Worm (Caenorhabditis elegans): ENCODE data around the gene dnc-4.

- no peak for TF ChIP-seq mab-5 (tag; optimal IDR thresholded peaks at IDR 0.05)
- TF ChIP-seq elt-1 (tag; optimal IDR thresholded peaks at IDR 0.05; ENCODE audit: borderline replicate concordance, insufficient read depth), result no peak
- no peak for TF ChIP-seq pha-4 (tag; optimal IDR thresholded peaks at IDR 0.05)
- no peak for TF ChIP-seq drap-1 (GFP tag; optimal IDR thresholded peaks at IDR 0.05)
- TF ChIP-seq bed-3 (GFP tag; optimal IDR thresholded peaks at IDR 0.05), result no peak
- TF ChIP-seq lin-13 (tag; optimal IDR thresholded peaks at IDR 0.05), result no peak
- no peak for TF ChIP-seq elt-3 (tag; optimal IDR thresholded peaks at IDR 0.05)
- no peak for TF ChIP-seq ceh-83 (GFP tag; optimal IDR thresholded peaks at IDR 0.05)
- no peak for TF ChIP-seq unc-39 (tag; optimal IDR thresholded peaks at IDR 0.05)
- no peak for TF ChIP-seq nhr-28 (tag; optimal IDR thresholded peaks at IDR 0.05)
- TF ChIP-seq sptf-1 (tag; optimal IDR thresholded peaks at IDR 0.05), result no peak
- TF ChIP-seq snpc-4 (tag; optimal IDR thresholded peaks at IDR 0.05), result no peak
- TF ChIP-seq nhr-76 (tag; optimal IDR thresholded peaks at IDR 0.05), result no peak
- TF ChIP-seq unc-62 (GFP tag; optimal IDR thresholded peaks at IDR 0.05), result no peak
These were observed 12.7 kb upstream of the dnc-4 start for ce11 chrIV:8032135-8032915.
